Fruit fly (Drosophila melanogaster): ENCODE measurements around the gene Drep4.

- no peak for TF ChIP-seq CG15336 (GFP tag; IDR thresholded peaks at IDR 0.05)
- no peak for TF ChIP-seq CG8632 (GFP tag; optimal IDR thresholded peaks at IDR 0.05)
- TF ChIP-seq Met (GFP tag; optimal IDR thresholded peaks at IDR 0.05) = no peak
- no peak for TF ChIP-seq CG9139 (GFP tag; optimal IDR thresholded peaks at IDR 0.05)
- TF ChIP-seq svp (GFP tag) = no peak
Measured at dm6 chr2L:13296703-13297230, 10.5 kb upstream of the Drep4 start.

All from whole organism, prepupa.